Worm (Caenorhabditis elegans) whole organism, L4/young adult: ENCODE data around the gene VY10G11R.1.
"Not testable (repeated sequence)": the region's sequence is repeated elsewhere in the genome, so short reads cannot be mapped to it uniquely, and the experiment has no call there.

Experiments
- W03F9.2 ChIP-seq: fragments of 150-350 bp; optimal IDR thresholded peaks from 2 replicates; lab custom pipeline; 2014; ENCODE audit warnings: missing biosample characterization, missing genetic modification characterization
- dao-5 ChIP-seq: sonication (generic microtip); optimal IDR thresholded peaks from 2 replicates; lab custom pipeline; 2016; ENCODE audit warnings: missing genotype, missing genetic modification characterization, moderate library complexity, missing compliant biosample characterization
- him-1 ChIP-seq: sonication (generic microtip); optimal IDR thresholded peaks from 2 replicates; lab custom pipeline; 2016; ENCODE audit warnings: missing genotype, missing genetic modification reagents, missing genetic modification characterization, missing compliant biosample characterization

Gene VY10G11R.1

DNA sequence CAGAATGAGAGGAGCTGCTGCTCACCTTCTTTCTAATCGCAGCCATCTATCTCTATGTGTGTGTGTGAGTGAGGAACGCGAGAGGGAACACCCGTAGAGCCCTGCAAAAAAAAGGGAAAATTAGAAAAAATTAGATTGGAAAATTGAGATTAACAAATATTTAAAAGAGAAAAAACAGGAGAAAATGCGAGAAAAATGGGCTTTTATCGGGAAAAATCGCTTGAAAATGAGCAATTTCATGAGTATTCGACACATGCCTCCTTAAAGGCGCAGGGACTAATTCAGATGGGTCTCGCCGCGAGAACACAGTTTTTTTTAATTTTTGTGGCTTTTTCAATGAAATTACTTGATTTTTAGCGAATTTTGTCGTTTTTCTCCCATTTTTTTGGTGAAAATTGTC, 18.1 kb upstream of the VY10G11R.1 start, which contains the start of gene rho-1:
Gene rho-1 (minus strand): TSS at position 101 of the 400 bp plus-strand sequence.
- TF ChIP-seq dao-5 (tag; lab: Kevin White, UChicago) (no peak), him-1 (no peak), W03F9.2 (tag; lab: Kevin White, UChicago) (no peak)

DNA sequence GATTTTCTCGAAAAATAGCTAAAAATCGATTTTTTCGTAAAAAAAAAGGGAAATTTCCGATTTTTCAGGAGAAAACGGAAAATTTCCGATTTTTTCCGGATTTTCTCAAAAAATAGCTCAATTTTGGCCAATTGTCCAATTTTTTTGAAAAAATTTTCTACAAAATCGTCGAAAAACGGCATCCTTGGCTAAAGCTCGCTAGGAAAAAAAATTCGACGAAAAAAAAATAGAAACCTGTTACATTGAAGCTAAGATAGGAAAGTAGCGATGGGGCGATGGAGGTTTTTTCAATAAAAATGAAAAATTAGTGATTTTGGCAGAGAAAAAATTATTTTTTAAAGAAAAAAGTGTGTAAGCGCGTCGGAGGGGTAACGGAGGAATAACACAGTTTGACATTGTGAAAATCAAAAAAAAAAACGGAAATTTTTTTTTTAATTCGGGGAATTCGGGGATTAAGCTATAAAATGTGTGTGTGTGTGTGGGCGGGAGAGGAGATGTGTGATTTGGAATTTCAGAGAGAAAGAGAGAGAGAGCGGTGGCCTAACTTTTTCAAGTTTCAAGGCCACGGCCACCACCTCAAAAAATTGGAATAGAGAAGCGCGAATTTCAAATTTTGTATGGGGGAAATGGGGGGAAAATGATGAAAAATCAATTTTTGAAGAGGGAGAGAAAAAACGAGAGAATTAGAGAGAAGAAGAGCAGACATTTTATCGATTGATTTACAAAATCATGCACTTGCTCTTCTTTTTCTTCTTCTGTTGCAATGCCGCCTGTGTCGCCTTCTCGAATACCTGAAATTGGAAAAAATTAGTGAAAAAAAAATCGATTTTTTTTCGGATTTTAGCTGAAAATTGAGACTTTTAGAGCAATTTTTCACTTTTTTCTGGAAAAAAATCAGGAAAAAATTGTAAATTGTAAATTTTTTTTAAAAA, 12.8 kb upstream of the VY10G11R.1 start:
- TF ChIP-seq him-1 (no peak), dao-5 (tag; lab: Kevin White, UChicago) (no peak), W03F9.2 (tag; lab: Kevin White, UChicago) (no peak)

DNA sequence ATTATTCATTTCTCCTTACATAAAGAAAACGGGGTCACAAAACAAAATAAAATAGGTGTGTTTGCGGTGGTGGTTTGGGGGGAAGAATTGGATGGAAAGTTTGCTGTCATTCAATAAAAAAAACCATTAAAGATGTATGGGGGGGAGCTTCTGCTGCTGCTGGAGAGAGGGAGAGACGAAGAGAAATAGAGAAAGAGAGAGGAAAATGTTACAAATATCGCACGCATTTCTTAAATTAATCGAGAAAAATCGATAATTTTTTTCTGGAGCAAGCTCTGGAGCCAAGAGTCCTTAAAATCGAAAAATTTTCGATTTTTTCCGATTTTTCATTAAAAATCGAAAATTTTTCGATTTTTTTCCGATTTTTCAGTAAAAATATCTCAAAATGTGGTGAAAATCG, 12.0 kb upstream of the VY10G11R.1 start:
- TF ChIP-seq W03F9.2 (tag; lab: Kevin White, UChicago), result no peak
- no peak for TF ChIP-seq dao-5 (tag; lab: Kevin White, UChicago)
- TF ChIP-seq him-1, result no peak

DNA sequence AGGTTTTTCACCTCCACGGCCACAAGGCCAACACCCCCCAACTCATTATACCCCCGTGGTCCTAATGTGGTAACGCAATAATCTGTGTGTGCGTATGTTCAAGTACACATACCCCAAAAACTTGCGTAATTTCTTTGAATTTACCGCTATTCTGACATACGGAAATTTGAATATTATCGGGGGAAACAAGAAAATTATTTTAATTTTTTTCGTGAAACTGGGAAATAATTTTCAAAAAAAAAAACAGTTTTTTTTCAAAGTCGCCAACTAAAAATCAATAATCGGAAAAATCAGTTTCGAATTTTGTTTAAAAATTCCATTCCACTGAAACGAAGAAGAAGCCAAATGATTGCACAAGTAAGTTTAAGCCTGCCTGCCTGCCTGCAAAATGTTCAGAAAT, 10.1 kb upstream of the VY10G11R.1 start, which contains the start of gene Y51H4A.938:
Gene Y51H4A.938 (plus strand): TSS at position 301 of the 400 bp plus-strand sequence.
- TF ChIP-seq him-1; W03F9.2 (tag; lab: Kevin White, UChicago); dao-5 (tag; lab: Kevin White, UChicago): not testable (repeated sequence)

DNA sequence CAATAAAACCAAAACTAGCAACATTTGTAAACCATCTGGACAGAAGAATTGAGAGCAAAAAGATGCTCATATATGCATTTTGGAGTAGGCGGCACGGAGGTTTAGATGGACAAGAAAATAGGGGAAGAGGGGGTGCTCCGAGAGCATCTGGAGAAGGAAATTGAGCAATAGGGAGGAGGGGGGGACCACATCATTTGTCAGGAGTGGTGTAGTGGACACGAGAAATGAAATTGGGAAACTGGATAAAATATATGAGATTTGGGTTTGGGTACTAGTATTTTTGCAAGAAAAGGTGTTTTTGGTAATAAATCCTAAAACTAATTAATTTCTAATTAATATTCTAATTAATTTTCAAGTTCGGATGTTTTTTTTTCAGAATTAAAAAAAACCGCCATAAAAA, 6.4 kb upstream of the VY10G11R.1 start, which contains the start of gene Y51H4A.1:
Gene Y51H4A.1 (minus strand): TSS at position 127 of the 400 bp plus-strand sequence.
- TF ChIP-seq him-1 (no peak), dao-5 (tag; lab: Kevin White, UChicago) (no peak), W03F9.2 (tag; lab: Kevin White, UChicago) (no peak)

DNA sequence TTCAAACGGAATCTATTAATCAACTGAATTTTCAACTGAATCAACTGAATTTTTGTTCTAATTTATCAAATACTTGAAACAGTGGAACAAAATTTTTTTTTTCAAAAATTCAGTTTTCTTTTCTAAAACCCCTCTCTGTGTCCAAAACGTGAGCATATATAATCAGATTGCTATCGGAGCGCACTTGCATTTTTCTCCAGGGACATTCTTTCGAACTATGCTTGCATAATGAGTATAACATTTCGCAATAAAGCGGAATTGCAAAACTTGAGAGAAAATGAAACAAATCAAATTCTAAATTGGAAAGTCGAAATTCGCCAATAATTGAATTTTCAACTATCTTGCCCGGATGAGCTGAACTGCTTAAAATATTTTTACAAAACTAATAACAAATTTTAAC, 5.3 kb upstream of the VY10G11R.1 start:
- no peak for TF ChIP-seq W03F9.2 (tag; lab: Kevin White, UChicago)
- no peak for TF ChIP-seq him-1
- no peak for TF ChIP-seq dao-5 (tag; lab: Kevin White, UChicago)

DNA sequence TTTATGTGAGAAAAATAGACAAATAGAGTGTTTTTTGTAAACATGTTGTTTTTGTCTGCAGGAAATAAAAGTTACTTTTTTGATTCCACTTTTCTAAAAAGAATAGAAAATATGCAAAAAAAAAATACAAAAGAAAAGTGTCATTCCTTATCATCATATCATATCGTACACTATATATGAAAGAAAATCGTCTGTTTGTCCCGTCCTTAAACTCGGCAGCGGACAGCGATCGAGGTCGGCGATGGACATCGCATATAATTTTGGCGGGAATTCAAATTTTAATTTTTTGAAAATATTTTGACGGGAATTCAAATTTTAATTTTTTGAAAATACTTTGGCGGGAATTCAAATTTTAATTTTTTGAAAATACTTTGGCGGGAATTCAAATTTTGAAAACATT, 781 bp upstream of the VY10G11R.1 start:
- TF ChIP-seq dao-5 (tag; lab: Kevin White, UChicago) (no peak), him-1 (no peak), W03F9.2 (tag; lab: Kevin White, UChicago) (no peak)

DNA sequence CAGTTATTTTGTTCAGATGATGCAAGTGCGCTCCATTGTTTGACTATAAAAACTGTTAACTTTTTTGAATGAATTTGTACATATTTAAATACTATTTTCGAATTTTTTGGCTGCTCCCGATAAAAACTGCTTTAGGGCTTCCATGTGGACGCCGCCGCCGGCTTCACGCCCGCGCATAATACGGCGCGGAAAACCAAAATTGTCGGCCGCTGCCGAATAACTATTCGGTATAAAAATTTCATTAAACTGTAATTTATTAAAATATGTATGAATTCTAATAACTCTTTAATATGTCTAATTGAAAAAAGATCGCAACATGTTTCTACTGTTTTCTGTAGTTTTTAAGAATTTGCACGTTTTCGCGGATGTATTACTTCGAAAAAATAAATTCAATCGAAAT, 24.1 kb downstream of the VY10G11R.1 start:
- TF ChIP-seq dao-5 (tag; lab: Kevin White, UChicago) (no peak), him-1 (no peak), W03F9.2 (tag; lab: Kevin White, UChicago) (no peak)

DNA sequence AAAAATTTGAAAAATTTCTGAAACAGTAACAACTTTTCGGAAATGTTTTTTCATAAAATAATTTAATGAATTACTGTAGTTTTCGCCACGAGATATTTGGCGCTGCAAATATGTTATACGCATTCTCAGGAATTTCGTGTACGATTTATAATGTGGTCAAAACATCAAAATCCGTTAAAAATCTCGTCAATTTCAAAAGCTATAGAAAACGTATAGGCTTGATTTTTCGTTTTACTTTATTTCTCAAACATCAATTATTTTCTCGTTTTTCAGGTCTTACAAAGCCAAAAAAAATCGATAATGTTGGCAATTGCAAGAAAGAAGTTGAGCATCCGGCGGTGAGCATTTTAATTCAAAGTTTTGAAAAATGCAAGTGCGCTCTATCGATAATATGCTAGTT, 27.8 kb downstream of the VY10G11R.1 start, which contains the start of gene dlc-4:
Gene dlc-4 (plus strand): TSS at position 301 of the 400 bp plus-strand sequence.
- TF ChIP-seq dao-5 (tag; lab: Kevin White, UChicago), result no peak
- TF ChIP-seq W03F9.2 (tag; lab: Kevin White, UChicago), result no peak
- TF ChIP-seq him-1, result no peak

DNA sequence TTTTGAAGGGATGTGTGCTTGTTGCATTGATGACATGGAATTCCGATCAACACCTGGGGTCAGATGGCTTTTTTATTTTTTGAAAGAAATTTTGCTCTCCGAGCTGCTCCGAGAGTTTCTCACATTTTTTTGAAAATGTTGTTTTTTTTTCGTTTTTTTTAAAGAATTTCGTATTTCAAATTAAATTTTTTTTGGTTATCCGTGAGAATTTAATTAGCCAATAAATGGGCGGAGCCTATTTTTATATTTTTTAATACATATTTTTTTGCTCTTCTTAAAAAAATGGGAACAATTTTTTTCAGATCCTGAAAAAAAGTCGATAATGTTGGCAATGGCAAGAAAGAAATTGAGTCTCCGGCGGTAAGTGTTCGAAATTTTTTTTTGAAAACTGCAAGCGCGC, 38.9 kb downstream of the VY10G11R.1 start, which contains the start of gene dlc-3:
Gene dlc-3 (plus strand): TSS at position 301 of the 400 bp plus-strand sequence.
- TF ChIP-seq him-1 (no peak), dao-5 (tag; lab: Kevin White, UChicago) (no peak), W03F9.2 (tag; lab: Kevin White, UChicago) (no peak)

DNA sequence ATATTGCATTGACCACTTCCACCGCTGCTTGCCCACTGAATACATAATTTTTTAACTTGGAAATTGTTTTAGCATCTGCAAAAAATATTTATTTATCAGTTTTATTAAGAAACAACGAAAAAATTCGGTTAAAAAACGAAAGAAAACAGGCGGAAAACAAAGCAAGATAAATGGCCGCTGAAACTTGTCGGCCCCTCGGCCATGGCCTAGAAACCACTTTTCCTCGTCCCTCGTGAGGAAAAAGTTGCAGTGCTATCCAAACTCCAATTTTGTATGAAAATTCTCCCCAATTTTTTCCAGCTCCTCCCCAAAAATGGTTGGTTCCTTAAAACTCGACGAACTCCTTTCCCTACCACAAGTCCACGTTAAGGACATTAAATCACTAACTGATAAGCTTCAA, 46.5 kb downstream of the VY10G11R.1 start, which contains the start of gene Y10G11A.1:
Gene Y10G11A.1 (plus strand): TSS at position 301 of the 400 bp plus-strand sequence.
- not testable (repeated sequence) for TF ChIP-seq W03F9.2 (tag; lab: Kevin White, UChicago); him-1; dao-5 (tag; lab: Kevin White, UChicago)

DNA sequence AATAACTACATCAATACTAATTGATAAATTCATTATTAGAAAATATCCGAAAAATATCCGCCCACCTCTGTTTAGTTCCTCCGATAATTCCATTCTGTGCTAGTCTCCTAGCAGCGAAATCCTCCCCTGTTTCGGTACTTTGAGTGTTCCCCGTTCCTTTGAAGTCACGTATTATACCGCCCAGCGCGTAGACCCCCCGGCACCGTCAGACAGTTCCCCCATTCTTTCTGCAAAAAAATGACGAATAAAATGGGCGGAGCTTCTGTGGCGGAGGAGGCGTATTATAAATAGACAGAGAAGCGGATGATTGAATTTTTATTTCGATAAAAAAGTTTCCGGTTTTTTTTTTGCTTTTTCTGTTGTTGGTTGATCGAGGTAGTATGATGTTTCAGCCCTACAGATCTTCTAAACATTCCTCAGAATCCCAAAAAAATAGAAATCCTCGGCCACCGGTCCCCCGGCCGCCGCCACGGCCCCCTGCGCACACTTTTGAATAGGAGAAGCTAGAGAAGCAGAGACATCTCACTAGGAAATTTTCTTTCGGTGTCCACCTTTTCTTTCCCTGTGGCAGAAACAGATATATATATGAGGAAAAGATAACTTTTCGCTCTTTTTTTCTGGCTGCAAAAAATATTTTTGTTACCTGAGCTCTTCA, 48.8 kb downstream of the VY10G11R.1 start:
- TF ChIP-seq dao-5 (tag; lab: Kevin White, UChicago), result no peak
- TF ChIP-seq W03F9.2 (tag; lab: Kevin White, UChicago), result no peak
- no peak for TF ChIP-seq him-1
